Fruit fly (Drosophila melanogaster) whole organism, embryonic: ENCODE results near the gene CG43672.

Source experiments
- Atf6 ChIP-seq: fragments of 200-800 bp; sonication (Bioruptor generic); IDR thresholded peaks from 2 replicates; pipeline ENCODE4 v1.3.6; 2022; ENCODE audit warnings: missing biosample characterization, missing genetic modification characterization
- Awh ChIP-seq: fragments of 200-800 bp; sonication (Bioruptor generic); IDR thresholded peaks from 2 replicates; pipeline ENCODE4, ENCODE4 v1.3.6; 2022; ENCODE audit warnings: missing biosample characterization, missing genetic modification characterization
- CG1024 ChIP-seq: fragments of 200-800 bp; sonication (Bioruptor generic); IDR thresholded peaks from 2 replicates; pipeline ENCODE4 v1.3.6; 2022; ENCODE audit warnings: missing biosample characterization, missing genetic modification characterization
- CG10565 ChIP-seq: fragments of 200-800 bp; sonication (Bioruptor generic); optimal IDR thresholded peaks from 3 replicates; lab custom pipeline; 2016; ENCODE audit warnings: missing biosample characterization, mild to moderate bottlenecking, missing genetic modification characterization
- CG10654 ChIP-seq: fragments of 200-800 bp; sonication (Bioruptor generic); optimal IDR thresholded peaks from 2 replicates; lab custom pipeline; 2016; ENCODE audit warnings: missing biosample characterization, missing genetic modification characterization
- CG10959 ChIP-seq: fragments of 200-800 bp; sonication (Bioruptor generic); IDR thresholded peaks from 2 replicates; pipeline ENCODE4 v1.3.6; 2022; ENCODE audit warnings: missing biosample characterization, missing genetic modification characterization
- CG11723 ChIP-seq: fragments of 200-800 bp; sonication (Bioruptor generic); optimal IDR thresholded peaks from 2 replicates; lab custom pipeline; 2017; ENCODE audit warnings: missing biosample characterization, mild to moderate bottlenecking, missing genetic modification characterization
- CG12071 ChIP-seq: fragments of 200-800 bp; sonication (Bioruptor generic); optimal IDR thresholded peaks from 3 replicates; lab custom pipeline; 2018; ENCODE audit warnings: missing biosample characterization, mild to moderate bottlenecking, missing genetic modification characterization
- CG12659 ChIP-seq: fragments of 200-800 bp; sonication (Bioruptor generic); optimal IDR thresholded peaks from 3 replicates; lab custom pipeline; 2017; ENCODE audit warnings: mild to moderate bottlenecking, missing biosample characterization, missing genetic modification reagents, missing genetic modification characterization
- CG14441 ChIP-seq: fragments of 200-800 bp; sonication (Bioruptor generic); IDR thresholded peaks from 2 replicates; pipeline ENCODE4 v1.3.6; 2022; ENCODE audit warnings: missing biosample characterization, missing genetic modification characterization
- CG14710 ChIP-seq: fragments of 200-800 bp; sonication (Bioruptor generic); optimal IDR thresholded peaks from 3 replicates; lab custom pipeline; 2019; ENCODE audit warnings: missing biosample characterization, mild to moderate bottlenecking, missing genetic modification characterization, moderate library complexity
- CG15479 ChIP-seq: fragments of 200-800 bp; sonication (Bioruptor generic); optimal IDR thresholded peaks from 3 replicates; lab custom pipeline; 2019; ENCODE audit warnings: missing biosample characterization, mild to moderate bottlenecking, missing genetic modification characterization, moderate library complexity
- CG1647 ChIP-seq: fragments of 200-800 bp; sonication (Bioruptor generic); optimal IDR thresholded peaks from 3 replicates; lab custom pipeline; 2016; ENCODE audit warnings: missing biosample characterization, missing genetic modification characterization
- CG16813 ChIP-seq: fragments of 200-800 bp; sonication (Bioruptor generic); IDR thresholded peaks from 3 replicates; pipeline ENCODE4 v1.3.6; 2022; ENCODE audit warnings: missing biosample characterization, missing genetic modification characterization; ENCODE audit not compliant: partially characterized antibody
- CG2116 ChIP-seq: fragments of 200-800 bp; sonication (Bioruptor generic); optimal IDR thresholded peaks from 3 replicates; lab custom pipeline; 2018; ENCODE audit warnings: missing biosample characterization, mild to moderate bottlenecking, missing genetic modification characterization
- CG2129 ChIP-seq: fragments of 200-800 bp; sonication (Bioruptor generic); IDR thresholded peaks from 2 replicates; pipeline ENCODE4 v1.3.6; 2022; ENCODE audit warnings: missing biosample characterization, missing genetic modification characterization; ENCODE audit not compliant: partially characterized antibody
- CG2199 ChIP-seq: fragments of 200-800 bp; sonication (Bioruptor generic); IDR thresholded peaks from 3 replicates; pipeline ENCODE4 v1.3.6; 2022; ENCODE audit warnings: missing biosample characterization, missing genetic modification characterization
- CG2875 ChIP-seq: fragments of 200-800 bp; sonication (Bioruptor generic); optimal IDR thresholded peaks from 2 replicates; lab custom pipeline; 2017; ENCODE audit warnings: missing biosample characterization, mild to moderate bottlenecking, missing genetic modification characterization, missing genetic modification reagents
- CG4360 ChIP-seq: fragments of 200-800 bp; sonication (Bioruptor generic); IDR thresholded peaks from 2 replicates; pipeline ENCODE4 v1.3.6; 2022; ENCODE audit warnings: missing biosample characterization, missing genetic modification characterization
- CG6175 ChIP-seq: fragments of 200-800 bp; sonication (Bioruptor generic); IDR thresholded peaks from 3 replicates; pipeline ENCODE4 v1.3.6; 2022; ENCODE audit warnings: missing biosample characterization, missing genetic modification characterization
- CG7928 ChIP-seq: fragments of 200-800 bp; sonication (Bioruptor generic); optimal IDR thresholded peaks from 2 replicates; lab custom pipeline; 2017; ENCODE audit warnings: missing biosample characterization, mild to moderate bottlenecking, missing genetic modification characterization
- CG9215 ChIP-seq: fragments of 200-800 bp; sonication (Bioruptor generic); IDR thresholded peaks from 2 replicates; pipeline ENCODE4 v1.3.6; 2022; ENCODE audit warnings: missing biosample characterization, missing genetic modification characterization
- CoRest ChIP-seq: fragments of 200-800 bp; sonication (Bioruptor generic); optimal IDR thresholded peaks from 3 replicates; lab custom pipeline; 2018; ENCODE audit warnings: missing biosample characterization, mild to moderate bottlenecking, missing genetic modification characterization, moderate library complexity
- Dbx ChIP-seq: fragments of 200-800 bp; sonication (Bioruptor generic); IDR thresholded peaks from 3 replicates; pipeline ENCODE4 v1.3.6; 2022; ENCODE audit warnings: missing biosample characterization, missing genetic modification characterization
- Doc2 ChIP-seq: fragments of 200-800 bp; sonication (Bioruptor generic); IDR thresholded peaks from 2 replicates; pipeline ENCODE4 v1.3.6; 2022; ENCODE audit warnings: missing biosample characterization, missing genetic modification characterization
- E2f2 ChIP-seq: fragments of 200-800 bp; sonication (Bioruptor generic); IDR thresholded peaks from 2 replicates; pipeline ENCODE4 v1.3.6; 2022; ENCODE audit warnings: missing biosample characterization, missing genetic modification characterization
- GATAe ChIP-seq: fragments of 200-800 bp; sonication (Bioruptor generic); conservative IDR thresholded peaks from 2 replicates; pipeline ENCODE4 v1.3.6; 2022; ENCODE audit warnings: missing biosample characterization, missing genetic modification characterization
- Hmr ChIP-seq: fragments of 200-800 bp; sonication (Bioruptor generic); optimal IDR thresholded peaks from 3 replicates; lab custom pipeline; 2017; ENCODE audit warnings: mild to moderate bottlenecking, missing biosample characterization, missing genetic modification reagents, missing genetic modification characterization
- Hr39 ChIP-seq: fragments of >200 bp; optimal IDR thresholded peaks from 2 replicates; lab custom pipeline; 2017
- Hr78 ChIP-seq, 2 experiments: fragments of 200-800 bp in 1 of 2; fragments of >200 bp in 1 of 2; sonication (Bioruptor generic) in 1 of 2; optimal IDR thresholded peaks; 2 replicates each; lab custom pipeline; 2017 to 2019; ENCODE audit warnings: missing biosample characterization in 2 of 2, missing genetic modification characterization in 2 of 2, mild to moderate bottlenecking in 1 of 2, moderate library complexity in 1 of 2
- Myb ChIP-seq: fragments of 200-800 bp; sonication (Bioruptor generic); optimal IDR thresholded peaks from 2 replicates; lab custom pipeline; 2016; ENCODE audit warnings: missing biosample characterization, missing genetic modification characterization
- Nf-YC ChIP-seq: fragments of 200-800 bp; optimal IDR thresholded peaks from 3 replicates; lab custom pipeline; 2019; ENCODE audit warnings: missing biosample characterization, mild to moderate bottlenecking, missing genetic modification characterization, moderate library complexity
- Opbp ChIP-seq: fragments of 200-800 bp; sonication (Bioruptor generic); IDR thresholded peaks from 3 replicates; pipeline ENCODE4 v1.3.6; 2022; ENCODE audit warnings: missing biosample characterization, missing genetic modification characterization; ENCODE audit not compliant: partially characterized antibody
- ase ChIP-seq: fragments of 200-800 bp; sonication (Bioruptor generic); IDR thresholded peaks from 3 replicates; pipeline ENCODE4 v1.3.6; 2022; ENCODE audit warnings: missing biosample characterization, missing genetic modification characterization
- cad ChIP-seq: fragments of >200 bp; optimal IDR thresholded peaks from 2 replicates; lab custom pipeline; 2017; ENCODE audit warnings: missing biosample characterization, missing genetic modification characterization
- chif ChIP-seq, 2 experiments: fragments of 200-800 bp; sonication (Bioruptor generic); optimal IDR thresholded peaks; 3 replicates each; lab custom pipeline; 2016; ENCODE audit warnings: missing biosample characterization in 2 of 2, missing genetic modification characterization in 2 of 2
- crc ChIP-seq: fragments of 200-800 bp; sonication (Bioruptor generic); optimal IDR thresholded peaks from 2 replicates; lab custom pipeline; 2016; ENCODE audit warnings: missing biosample characterization, missing genetic modification characterization
- dpn ChIP-seq, 2 experiments: fragments of 200-800 bp; sonication (Bioruptor generic); optimal IDR thresholded peaks; 3 replicates each; lab custom pipeline; 2016; ENCODE audit warnings: missing biosample characterization in 2 of 2, missing genetic modification characterization in 2 of 2
- fd102C ChIP-seq: fragments of 200-800 bp; sonication (Bioruptor generic); optimal IDR thresholded peaks from 2 replicates; lab custom pipeline; 2018; ENCODE audit warnings: missing biosample characterization, mild to moderate bottlenecking, missing genetic modification characterization, moderate library complexity
- gro ChIP-seq: fragments of 200-800 bp; sonication (Bioruptor generic); optimal IDR thresholded peaks from 2 replicates; lab custom pipeline; 2016; ENCODE audit warnings: missing biosample characterization, missing genetic modification characterization
- her ChIP-seq: fragments of 200-800 bp; sonication (Bioruptor generic); optimal IDR thresholded peaks from 2 replicates; lab custom pipeline; 2016; ENCODE audit warnings: missing biosample characterization, missing genetic modification characterization
- jigr1 ChIP-seq: fragments of 200-800 bp; sonication (Bioruptor generic); IDR thresholded peaks from 3 replicates; pipeline ENCODE4 v1.3.6; 2022; ENCODE audit warnings: missing biosample characterization, missing genetic modification characterization
- kah ChIP-seq: fragments of 200-800 bp; sonication (Bioruptor generic); optimal IDR thresholded peaks from 2 replicates; lab custom pipeline; 2018; ENCODE audit warnings: missing biosample characterization, mild to moderate bottlenecking, missing genetic modification characterization
- nom ChIP-seq: fragments of 200-800 bp; sonication (Bioruptor generic); optimal IDR thresholded peaks from 2 replicates; lab custom pipeline; 2017; ENCODE audit warnings: missing biosample characterization, missing genetic modification characterization, mild to moderate bottlenecking, moderate library complexity, missing genetic modification reagents
- oc ChIP-seq: fragments of 200-800 bp; sonication (Bioruptor generic); optimal IDR thresholded peaks from 2 replicates; lab custom pipeline; 2018; ENCODE audit warnings: missing biosample characterization, mild to moderate bottlenecking, missing genetic modification characterization, moderate library complexity
- otp ChIP-seq: fragments of 200-800 bp; sonication (Bioruptor generic); IDR thresholded peaks from 3 replicates; pipeline ENCODE4, ENCODE4 v1.3.6; 2022; ENCODE audit warnings: missing biosample characterization, missing genetic modification characterization
- peb ChIP-seq: fragments of 200-800 bp; sonication (Bioruptor generic); IDR thresholded peaks from 2 replicates; pipeline ENCODE4 v1.3.6; 2022; ENCODE audit warnings: missing biosample characterization, missing genetic modification characterization
- phol ChIP-seq: fragments of 200-800 bp; sonication (Bioruptor generic); optimal IDR thresholded peaks from 3 replicates; lab custom pipeline; 2018; ENCODE audit warnings: missing biosample characterization, mild to moderate bottlenecking, missing genetic modification characterization, moderate library complexity
- pnt ChIP-seq: fragments of 200-800 bp; sonication (Bioruptor generic); optimal IDR thresholded peaks from 3 replicates; lab custom pipeline; 2016; ENCODE audit warnings: missing biosample characterization, missing genetic modification characterization
- seq ChIP-seq: fragments of 200-800 bp; sonication (Bioruptor generic); IDR thresholded peaks from 2 replicates; pipeline ENCODE4 v1.3.6; 2022; ENCODE audit warnings: missing biosample characterization, missing genetic modification characterization
- ttk ChIP-seq: fragments of 200-800 bp; sonication (Bioruptor generic); IDR thresholded peaks from 2 replicates; pipeline ENCODE4 v2.1.2; 2022; ENCODE audit warnings: missing biosample characterization, missing genetic modification characterization
- usp ChIP-seq: fragments of >200 bp; optimal IDR thresholded peaks from 2 replicates; lab custom pipeline; 2017; ENCODE audit warnings: missing biosample characterization, missing genetic modification characterization
- vfl ChIP-seq: fragments of 200-800 bp; sonication (Bioruptor generic); optimal IDR thresholded peaks from 2 replicates; lab custom pipeline; 2016; ENCODE audit warnings: missing biosample characterization, missing genetic modification characterization

Gene CG43672

DNA sequence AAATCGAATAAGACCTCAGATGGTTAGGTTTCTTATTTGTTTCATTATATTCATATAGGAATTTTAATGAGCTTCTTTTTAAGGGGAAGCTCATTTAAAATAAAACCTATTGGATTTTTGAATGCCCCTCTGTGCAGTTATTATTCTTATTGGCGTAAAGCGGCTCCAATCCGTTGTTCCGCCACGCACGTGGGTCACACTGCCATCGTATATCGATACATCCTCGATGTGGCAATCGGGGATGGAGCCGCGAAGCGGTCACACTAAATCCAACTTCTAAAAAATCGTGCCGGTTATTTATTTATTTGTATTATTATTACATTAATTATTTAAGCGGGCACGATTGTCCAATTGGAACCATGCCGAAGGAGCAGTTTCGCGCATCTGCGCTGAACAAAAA lies 10.0 kb upstream of the CG43672 start, which contains the start of gene Polr3A (continued):
- TF ChIP-seq Hr78 (GFP tag; optimal IDR thresholded peaks at IDR 0.05; lab: Kevin White, UChicago) (no peak), CG2116 (GFP tag; lab: Kevin White, UChicago) (peak; percentile 49), CG12659 (GFP tag; lab: Kevin White, UChicago) (peak; percentile 51), CG2199 (no peak), Hmr (GFP tag; lab: Kevin White, UChicago) (no peak), chif (GFP tag; optimal IDR thresholded peaks at IDR 0.05; lab: Kevin White, UChicago) (no peak), CG9215 (GFP tag; lab: Robert Waterston, UW) (no peak), CG6175 (GFP tag; lab: Robert Waterston, UW) (no peak), CG1024 (no peak), pnt (GFP tag; lab: Kevin White, UChicago) (no peak), CG12071 (no peak), jigr1 (GFP tag; lab: Robert Waterston, UW) (no peak), kah (GFP tag; lab: Kevin White, UChicago) (no peak), Myb (GFP tag; lab: Kevin White, UChicago) (peak; percentile 15), otp (GFP tag; lab: Robert Waterston, UW) (no peak), usp (GFP tag; lab: Kevin White, UChicago) (no peak), CG11723 (GFP tag; lab: Kevin White, UChicago) (no peak), Opbp (GFP tag; lab: Robert Waterston, UW) (peak; percentile 70), CG2875 (GFP tag; lab: Kevin White, UChicago) (no peak), Doc2 (no peak), ase (no peak), CG10959 (GFP tag; lab: Robert Waterston, UW) (no peak), Dbx (GFP tag; lab: Robert Waterston, UW) (no peak), GATAe (no peak), gro (GFP tag; lab: Kevin White, UChicago) (no peak), cad (GFP tag; lab: Kevin White, UChicago) (no peak), Awh (no peak), CG7928 (GFP tag; lab: Kevin White, UChicago) (no peak), CG16813 (GFP tag; lab: Robert Waterston, UW) (peak; percentile 63), peb (GFP tag; lab: Robert Waterston, UW) (no peak), Nf-YC (tag; lab: Kevin White, UChicago) (no peak), dpn (GFP tag; optimal IDR thresholded peaks at IDR 0.05; lab: Kevin White, UChicago) (no peak), CG1647 (GFP tag; lab: Kevin White, UChicago) (no peak), vfl (no peak), crc (GFP tag; lab: Kevin White, UChicago) (no peak), E2f2 (GFP tag; lab: Robert Waterston, UW) (peak; percentile 78), Hr39 (lab: Kevin White, UChicago) (no peak), CG10654 (no peak), oc (tag; lab: Kevin White, UChicago) (no peak), CG15479 (no peak), Atf6 (GFP tag; lab: Robert Waterston, UW) (no peak), CG2129 (GFP tag; lab: Robert Waterston, UW) (no peak), CG10565 (GFP tag; lab: Kevin White, UChicago) (no peak), CG14710 (tag; lab: Kevin White, UChicago) (peak; percentile 88), nom (no peak), CoRest (no peak), phol (tag; lab: Kevin White, UChicago) (no peak), CG4360 (GFP tag; lab: Robert Waterston, UW) (no peak), ttk (GFP tag; lab: Robert Waterston, UW) (no peak), seq (GFP tag; lab: Robert Waterston, UW) (no peak), CG14441 (GFP tag; lab: Robert Waterston, UW) (no peak), fd102C (GFP tag; lab: Kevin White, UChicago) (no peak), her (no peak)
